Fruit fly (Drosophila melanogaster): ENCODE data around the gene mRpL20.

dm6 chr3L:13041292-13042067, 23.8 kb upstream of the mRpL20 start, which contains the start of gene RpS4:
- TF ChIP-seq CG14711 (tag; optimal IDR thresholded peaks at IDR 0.05): peak; percentile 75
- peak; percentile 84 for TF ChIP-seq CG33017 (tag; optimal IDR thresholded peaks at IDR 0.05)
- TF ChIP-seq tj (GFP tag; optimal IDR thresholded peaks at IDR 0.05): peak; percentile 71
- no peak for TF ChIP-seq kay (GFP tag; ENCODE audit: borderline replicate concordance)

Data from whole organism, adult.